Worm (Caenorhabditis elegans) whole organism, dauer: Measurements from ENCODE around the gene math-28.

Experiments
- unc-62 ChIP-seq: sonication (generic microtip); optimal IDR thresholded peaks from 2 replicates; lab custom pipeline; 2017; ENCODE audit warnings: missing biosample characterization, missing genetic modification reagents, missing genetic modification characterization

math-28 gene

DNA sequence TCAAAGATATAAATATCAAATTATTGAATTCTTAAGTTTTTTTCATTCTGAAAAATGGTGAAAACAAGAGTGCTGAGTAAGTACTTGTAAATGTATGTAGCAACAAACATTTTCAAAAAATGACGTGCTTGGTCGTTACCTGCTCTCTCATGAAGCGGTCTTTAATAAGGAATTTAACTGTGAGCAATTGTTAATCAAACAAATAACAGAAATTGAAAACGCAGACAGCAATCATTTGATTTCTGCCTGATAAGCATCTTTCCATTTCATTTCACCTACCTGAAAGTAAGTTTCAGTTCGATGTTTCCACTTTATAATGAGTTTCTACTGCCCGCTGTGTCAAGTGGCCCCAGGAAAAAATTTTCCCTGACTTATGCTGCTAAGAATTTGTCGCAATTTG lies at the start of gene math-28:
Gene math-28, plus strand, starts transcription at position 301 of the 400 bp plus-strand sequence.
- no peak for TF ChIP-seq unc-62 (GFP tag; lab: Kevin White, UChicago)

DNA sequence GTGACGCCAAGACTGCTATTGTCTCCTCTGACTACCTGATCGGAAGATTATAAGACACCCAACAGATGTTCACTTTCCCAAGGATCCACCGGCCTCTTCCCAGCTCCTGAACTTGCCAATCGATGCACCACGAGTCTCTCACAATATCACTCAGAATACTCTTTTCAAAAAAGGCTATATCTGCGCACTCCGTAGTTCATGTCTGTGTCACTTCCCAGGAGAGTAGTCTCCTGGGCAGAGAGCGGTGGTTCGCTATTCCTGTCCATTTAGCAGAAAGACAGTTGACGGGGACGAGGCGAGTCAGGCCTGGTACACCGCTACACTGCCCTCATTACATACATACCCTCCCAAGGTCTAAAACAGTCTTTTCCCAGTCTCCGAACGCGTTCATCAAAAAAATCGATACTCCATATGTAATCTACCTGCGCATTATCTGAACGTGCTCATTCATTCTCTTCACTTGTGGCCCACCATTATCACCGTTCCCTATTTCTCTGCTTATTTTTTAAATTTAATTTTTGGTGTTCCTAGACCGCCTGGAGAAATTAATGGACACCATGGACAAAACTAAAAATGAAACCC lies 48.3 kb upstream of the math-28 start, which contains the start of gene btb-6:
Gene btb-6, plus strand, starts transcription at position 532 of the 582 bp plus-strand sequence.
- TF ChIP-seq unc-62 (GFP tag; lab: Kevin White, UChicago) = no peak

DNA sequence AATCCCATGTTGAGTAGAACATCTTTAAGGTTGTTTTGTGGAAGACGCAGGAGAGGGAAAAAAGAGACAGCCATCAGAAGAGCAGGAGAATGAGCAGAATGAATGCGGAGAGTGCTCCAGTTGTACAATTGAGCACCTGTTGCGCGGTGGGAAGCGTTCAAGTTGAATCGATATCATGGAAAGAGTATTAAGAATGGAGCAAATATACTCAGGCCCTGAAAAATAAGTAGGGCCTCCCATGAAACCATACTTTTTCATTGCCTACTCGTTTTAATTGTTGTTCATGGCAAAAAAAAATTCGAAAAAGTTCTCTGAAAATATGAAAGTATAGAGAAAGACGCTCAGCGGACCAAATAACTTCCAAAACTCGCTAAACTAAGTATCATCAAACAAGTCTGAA lies 44.0 kb upstream of the math-28 start, which contains the start of gene fbxb-48:
Gene fbxb-48, minus strand, starts transcription at position 101 of the 400 bp plus-strand sequence.
- TF ChIP-seq unc-62 (GFP tag; lab: Kevin White, UChicago) = no peak

DNA sequence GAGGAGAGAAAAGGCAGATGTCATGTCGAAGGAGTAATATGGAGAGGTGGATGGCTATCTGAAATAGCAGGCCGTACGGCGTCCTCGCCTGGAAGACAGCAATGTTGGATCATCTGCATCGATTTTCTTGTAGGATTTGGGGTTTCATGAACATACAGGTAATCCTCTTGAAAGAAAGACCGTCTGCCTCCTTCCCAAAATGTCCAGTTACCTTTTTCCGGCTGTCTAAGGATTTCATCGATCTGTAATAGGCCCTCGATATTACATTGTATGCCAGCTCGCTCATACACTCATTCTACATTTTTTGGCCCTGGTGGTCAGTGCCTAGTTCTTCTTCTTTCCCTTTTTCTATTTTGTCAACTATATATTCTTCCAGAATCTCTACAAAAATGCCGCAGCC lies 40.8 kb upstream of the math-28 start, which contains the start of the genes fbxb-5 and btb-8:
Gene fbxb-5, minus strand, starts transcription at position 101 of the 400 bp plus-strand sequence.
Gene btb-8, plus strand, starts transcription at position 377 of the 400 bp plus-strand sequence.
- no peak for TF ChIP-seq unc-62 (GFP tag; lab: Kevin White, UChicago)

DNA sequence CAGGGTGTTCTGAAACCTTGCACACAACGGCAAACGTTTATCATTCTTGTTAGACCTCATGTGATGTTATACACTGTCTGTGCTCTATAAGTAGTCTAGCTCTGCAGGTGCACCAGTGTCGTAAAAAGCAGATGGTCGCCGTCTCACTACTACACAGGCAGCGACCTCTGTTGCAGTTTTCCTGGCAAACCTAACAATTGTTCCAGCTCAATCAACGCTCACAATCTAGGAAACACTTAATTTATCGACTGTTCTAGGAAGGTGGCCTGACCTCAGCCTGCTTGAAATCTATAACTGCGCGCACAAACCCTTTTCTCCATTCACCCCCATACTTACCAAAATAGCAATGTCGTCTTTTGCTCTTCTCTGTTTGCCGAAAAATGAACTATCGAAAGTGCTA lies 38.9 kb upstream of the math-28 start, which contains the start of gene fbxb-11:
Gene fbxb-11, plus strand, starts transcription at position 301 of the 400 bp plus-strand sequence.
- no peak for TF ChIP-seq unc-62 (GFP tag; lab: Kevin White, UChicago)

DNA sequence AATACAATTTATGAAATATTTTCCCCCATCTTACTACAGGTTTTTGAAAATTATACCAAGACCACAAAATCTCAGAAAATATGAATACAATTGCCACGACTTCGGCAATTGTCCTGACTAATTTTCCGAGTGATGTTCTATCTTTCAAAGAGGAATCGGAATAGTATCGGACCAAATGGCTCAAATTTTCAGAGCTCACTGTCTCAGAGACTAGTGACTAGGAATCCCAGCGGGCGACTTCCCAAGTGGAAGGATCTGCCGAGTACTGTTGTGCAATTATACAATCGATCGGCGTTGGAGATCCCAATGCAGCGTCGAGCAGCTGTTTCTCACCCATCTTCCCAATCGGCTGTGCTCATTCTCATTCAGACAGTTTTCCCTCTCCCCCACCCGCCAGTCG lies 37.4 kb upstream of the math-28 start, which contains the start of gene F45C12.17:
Gene F45C12.17, plus strand, starts transcription at position 377 of the 400 bp plus-strand sequence.
- TF ChIP-seq unc-62 (GFP tag; lab: Kevin White, UChicago) = no peak

DNA sequence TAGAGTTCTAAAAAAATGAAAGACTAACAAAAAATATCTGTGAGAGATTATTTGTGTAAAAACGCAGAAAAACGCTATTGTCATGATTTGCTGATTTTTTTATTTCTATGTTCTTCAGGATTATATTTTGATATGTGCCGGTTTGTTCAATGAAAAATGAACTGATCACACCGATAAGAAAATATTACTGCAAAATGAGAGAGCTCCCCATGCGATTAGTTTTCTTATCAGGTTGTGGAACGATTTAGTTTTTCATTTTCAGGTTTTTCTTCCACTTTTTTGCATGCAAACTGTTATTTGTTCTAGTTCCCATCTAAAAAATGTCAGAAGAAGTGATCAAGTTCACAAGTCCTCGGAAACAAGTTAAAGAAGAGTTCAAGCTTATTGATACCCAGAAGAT lies 34.9 kb upstream of the math-28 start, which contains the start of gene btb-9:
Gene btb-9, plus strand, starts transcription at position 254 of the 400 bp plus-strand sequence.
- TF ChIP-seq unc-62 (GFP tag; lab: Kevin White, UChicago) = no peak

DNA sequence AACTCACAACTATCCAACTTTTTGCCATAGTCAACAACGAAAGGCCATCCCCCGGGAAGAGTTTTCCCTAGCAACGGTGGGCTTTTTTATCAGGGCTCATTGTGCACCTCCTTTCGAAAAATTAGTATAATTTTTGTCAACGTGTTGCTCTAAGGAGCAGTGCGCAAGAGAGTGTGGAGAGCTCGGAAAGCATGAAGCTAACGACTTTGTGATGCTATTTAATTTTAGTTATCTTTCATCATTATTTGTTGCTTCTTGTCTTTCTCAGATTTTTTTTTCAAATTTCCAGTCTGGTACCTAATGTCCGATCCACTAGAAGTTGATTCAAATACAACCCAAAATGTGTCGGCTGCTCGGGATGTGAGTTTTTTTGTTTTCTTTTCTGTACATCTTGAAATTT lies 33.1 kb upstream of the math-28 start, which contains the start of gene ceh-81:
Gene ceh-81, plus strand, starts transcription at position 301 of the 400 bp plus-strand sequence.
- TF ChIP-seq unc-62 (GFP tag; lab: Kevin White, UChicago) = no peak

DNA sequence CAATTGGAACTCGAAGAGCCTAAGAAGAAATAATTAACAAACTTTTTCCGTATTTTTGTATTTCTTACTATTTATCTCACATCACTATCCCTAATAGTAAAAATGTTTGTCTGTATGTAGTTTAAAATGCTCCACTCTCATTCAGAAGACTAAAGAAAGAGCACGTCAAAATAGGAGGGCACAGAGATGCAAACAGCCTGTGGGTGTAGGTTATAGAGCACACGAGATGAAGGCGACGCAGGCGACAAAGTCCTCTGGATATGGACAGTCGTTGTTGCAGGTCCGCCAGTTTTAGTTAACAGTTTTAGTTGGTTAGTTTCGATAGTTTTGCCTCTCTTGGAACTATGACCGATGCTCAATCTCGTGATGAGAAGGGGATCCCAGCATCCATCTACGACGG lies 31.2 kb upstream of the math-28 start, which contains the start of gene ceh-82:
Gene ceh-82, plus strand, starts transcription at position 301 of the 400 bp plus-strand sequence.
- no peak for TF ChIP-seq unc-62 (GFP tag; lab: Kevin White, UChicago)

DNA sequence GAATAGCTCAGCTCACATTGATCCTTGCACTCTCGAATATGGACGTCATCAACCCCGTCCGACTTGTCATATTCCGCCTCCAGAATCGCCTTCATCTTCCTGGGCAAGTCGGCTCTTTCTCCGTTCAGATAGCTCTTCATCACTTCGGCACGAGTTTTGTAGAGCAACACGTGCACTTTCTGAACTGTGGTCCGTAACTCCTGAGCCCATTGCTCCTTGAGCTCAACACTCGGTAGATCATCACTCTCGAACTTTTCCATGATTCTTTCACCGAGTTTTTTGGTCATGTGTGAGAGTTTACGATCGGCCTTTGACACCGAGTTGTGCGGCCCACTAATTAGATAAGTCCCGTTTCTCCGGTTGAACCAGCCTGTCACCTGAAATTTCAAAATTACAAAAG lies 28.0 kb upstream of the math-28 start:
- no peak for TF ChIP-seq unc-62 (GFP tag; lab: Kevin White, UChicago)

DNA sequence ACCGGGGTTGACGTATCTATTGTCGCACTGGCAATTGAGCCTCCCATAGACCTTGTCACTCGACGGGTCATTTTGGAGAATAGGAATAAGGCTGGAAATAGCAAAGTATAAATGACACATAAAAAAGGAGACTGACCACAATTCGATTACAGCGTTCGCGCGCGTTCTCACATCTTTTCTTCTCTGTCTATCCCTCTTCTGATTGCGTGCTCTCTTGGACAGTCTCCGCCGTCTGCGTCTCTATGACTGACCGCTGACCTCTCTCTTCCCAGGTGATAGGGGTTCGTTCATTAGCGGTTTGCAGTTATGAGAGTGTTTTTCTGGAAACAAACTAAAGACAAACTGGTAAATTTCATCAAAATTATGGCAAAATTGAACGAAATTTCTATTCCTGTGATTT lies 26.8 kb upstream of the math-28 start, which contains the start of gene ceh-83:
Gene ceh-83, minus strand, starts transcription at position 181 of the 400 bp plus-strand sequence.
- no peak for TF ChIP-seq unc-62 (GFP tag; lab: Kevin White, UChicago)

DNA sequence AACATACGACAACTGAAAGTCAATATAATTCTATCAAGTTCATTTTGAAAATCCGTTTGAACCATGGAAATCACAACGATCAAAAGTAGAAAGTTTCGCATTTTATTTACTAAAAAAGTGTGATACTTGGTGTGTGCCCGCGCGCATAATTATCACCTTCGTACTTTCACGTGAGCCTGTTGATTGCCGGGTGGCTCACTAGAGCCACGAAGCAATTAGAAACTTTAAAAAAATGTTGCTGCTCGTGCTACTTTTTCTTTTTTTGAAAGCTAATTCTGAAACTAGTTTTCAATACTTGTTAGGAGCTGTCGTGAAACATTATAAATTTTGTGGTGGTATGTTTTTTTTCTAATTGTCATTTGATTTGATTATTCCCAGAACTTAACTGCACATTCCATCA lies 24.3 kb upstream of the math-28 start, which contains the start of the genes irld-9 and irld-33:
Gene irld-9, minus strand, starts transcription at position 101 of the 400 bp plus-strand sequence.
Gene irld-33, plus strand, starts transcription at position 209 of the 400 bp plus-strand sequence.
- TF ChIP-seq unc-62 (GFP tag; lab: Kevin White, UChicago) = no peak

DNA sequence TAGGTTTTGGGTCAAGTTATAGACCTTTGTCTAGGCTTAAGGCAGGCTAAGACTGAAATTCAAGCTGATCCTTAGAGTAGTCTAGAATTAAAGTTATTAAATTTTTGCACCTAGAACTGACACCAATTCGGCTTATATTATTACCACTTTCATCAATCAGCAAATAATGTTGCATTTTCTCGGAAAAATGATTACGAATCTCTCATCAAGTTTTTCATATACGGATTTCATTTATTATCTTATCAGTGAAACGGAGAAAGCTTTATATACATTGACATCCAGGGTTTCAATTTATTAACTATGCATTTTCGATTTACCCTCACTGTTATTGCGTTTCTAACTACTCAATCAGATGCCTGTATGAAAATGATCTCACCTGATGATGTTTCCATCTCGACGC lies 21.9 kb upstream of the math-28 start, which contains the start of gene K07G6.1:
Gene K07G6.1, plus strand, starts transcription at position 301 of the 400 bp plus-strand sequence.
- no peak for TF ChIP-seq unc-62 (GFP tag; lab: Kevin White, UChicago)

DNA sequence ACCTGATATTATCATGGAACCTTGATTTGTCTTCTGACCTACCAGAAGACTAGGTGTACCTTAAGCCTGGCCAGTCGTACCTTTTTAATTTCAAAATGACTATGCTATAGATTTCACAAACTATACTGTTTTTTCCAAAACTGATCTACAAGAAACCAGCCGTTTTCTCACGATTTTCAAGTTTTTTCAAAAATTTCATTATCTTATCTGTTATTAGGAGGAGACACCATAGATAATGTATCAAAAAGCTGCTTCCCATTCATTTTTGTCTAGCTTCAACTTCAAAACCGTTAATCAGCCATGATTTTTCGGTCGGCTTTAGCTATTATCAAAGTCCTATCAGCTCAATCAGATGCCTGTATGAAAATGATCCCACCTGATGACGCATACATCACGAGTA lies 20.6 kb upstream of the math-28 start, which contains the start of gene F36H5.12:
Gene F36H5.12, plus strand, starts transcription at position 301 of the 400 bp plus-strand sequence.
- no peak for TF ChIP-seq unc-62 (GFP tag; lab: Kevin White, UChicago)

DNA sequence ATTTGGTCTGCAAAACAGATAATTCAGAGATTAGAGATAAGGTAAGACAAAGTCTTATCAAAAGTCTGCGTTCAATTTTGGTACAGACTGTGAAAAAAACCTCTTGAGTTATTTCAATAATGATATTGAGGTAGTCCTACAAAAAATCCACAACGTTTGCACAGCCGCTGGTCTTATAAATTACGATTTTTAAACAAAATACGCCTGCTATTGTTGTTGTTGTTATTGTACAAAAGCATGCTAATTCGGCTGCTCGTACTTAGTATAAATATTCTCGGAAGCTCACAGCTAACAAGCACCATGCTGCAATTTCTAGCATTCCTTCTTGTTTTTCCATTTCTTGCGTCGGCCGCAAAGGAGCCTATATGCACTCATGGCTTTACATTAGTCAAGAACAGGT lies 19.0 kb upstream of the math-28 start, which contains the start of gene clec-19:
Gene clec-19, plus strand, starts transcription at position 301 of the 400 bp plus-strand sequence.
- TF ChIP-seq unc-62 (GFP tag; lab: Kevin White, UChicago) = no peak

DNA sequence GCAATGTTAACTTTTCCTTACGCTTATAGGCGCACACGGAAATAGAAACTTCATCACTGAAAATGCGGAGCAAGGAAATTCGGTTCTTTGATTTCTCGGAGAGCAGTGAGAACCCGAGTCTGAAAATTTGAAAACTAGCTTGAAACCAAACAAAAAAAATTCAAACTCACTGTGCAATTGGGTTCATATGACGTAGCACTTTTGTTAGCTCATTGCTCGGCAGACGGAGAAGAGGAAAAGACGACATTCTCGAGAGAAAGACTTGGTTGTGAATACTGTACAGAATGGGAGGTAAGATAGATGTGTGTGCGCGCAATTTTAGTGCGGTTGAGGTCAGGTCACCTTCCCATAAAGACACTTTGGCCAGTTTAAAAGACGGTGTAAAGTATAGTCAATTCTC lies 12.8 kb upstream of the math-28 start, which contains the start of the genes F36H5.13 and F36H5.8:
Gene F36H5.13, minus strand, starts transcription at position 101 of the 400 bp plus-strand sequence.
Gene F36H5.8, minus strand, starts transcription at position 274 of the 400 bp plus-strand sequence.
- no peak for TF ChIP-seq unc-62 (GFP tag; lab: Kevin White, UChicago)
